Worm (Caenorhabditis elegans) whole organism, L3 larva: ENCODE measurements around the gene C55C3.73.

ENCODE experiments used
- ZK546.5 ChIP-seq: sonication (generic microtip); optimal IDR thresholded peaks from 2 replicates; lab custom pipeline; 2017; ENCODE audit warnings: missing biosample characterization, missing genetic modification characterization
- aly-2 ChIP-seq: fragments of 150-350 bp; optimal IDR thresholded peaks from 2 replicates; lab custom pipeline; 2014; ENCODE audit warnings: missing biosample characterization, missing genetic modification characterization
- ama-1 ChIP-seq: fragments of 150-350 bp; optimal IDR thresholded peaks from 2 replicates; lab custom pipeline; 2018
- mdl-1 ChIP-seq: fragments of 150-350 bp; optimal IDR thresholded peaks from 2 replicates; lab custom pipeline; 2014; ENCODE audit warnings: missing biosample characterization, missing genetic modification characterization
- nhr-23 ChIP-seq: fragments of 150-350 bp; optimal IDR thresholded peaks from 2 replicates; lab custom pipeline; 2014; ENCODE audit warnings: missing biosample characterization, missing genetic modification reagents, missing genetic modification characterization

- TF ChIP-seq mdl-1 (no peak), ama-1 (lab: Kevin White, UChicago) (no peak), aly-2 (tag; lab: Kevin White, UChicago) (no peak), nhr-23 (tag; lab: Kevin White, UChicago) (peak; percentile 5), ZK546.5 (tag; lab: Kevin White, UChicago) (no peak)
These were observed 666 bp upstream of the C55C3.73 start for ce11 chrIV:5703917-5704316.
